Worm (Caenorhabditis elegans) whole organism, L2 larva: ENCODE results near the gene R151.1.

Experiments
- C34F6.9 ChIP-seq: fragments of 150-350 bp; optimal IDR thresholded peaks from 2 replicates; lab custom pipeline; 2014; ENCODE audit warnings: missing biosample characterization, missing genetic modification characterization
- F13H6.1 ChIP-seq: sonication (generic microtip); optimal IDR thresholded peaks from 2 replicates; lab custom pipeline; 2016; ENCODE audit warnings: missing genetic modification characterization, missing compliant biosample characterization
- ZK546.5 ChIP-seq: sonication (generic microtip); optimal IDR thresholded peaks from 2 replicates; lab custom pipeline; 2017; ENCODE audit warnings: missing biosample characterization, missing genetic modification characterization
- alr-1 ChIP-seq: fragments of 150-350 bp; optimal IDR thresholded peaks from 2 replicates; lab custom pipeline; 2014; ENCODE audit warnings: missing biosample characterization, missing genetic modification characterization
- aly-2 ChIP-seq: fragments of 150-350 bp; optimal IDR thresholded peaks from 2 replicates; lab custom pipeline; 2014; ENCODE audit warnings: missing biosample characterization, missing genetic modification characterization
- ama-1 ChIP-seq: fragments of 150-350 bp; optimal IDR thresholded peaks from 2 replicates; lab custom pipeline; 2018; ENCODE audit warnings: inconsistent platforms
- ceh-16 ChIP-seq: fragments of 150-350 bp; optimal IDR thresholded peaks from 2 replicates; lab custom pipeline; 2014; ENCODE audit warnings: missing biosample characterization, missing genetic modification characterization
- ceh-82 ChIP-seq: fragments of 150-350 bp; optimal IDR thresholded peaks from 2 replicates; lab custom pipeline; 2014; ENCODE audit warnings: missing biosample characterization, missing genetic modification characterization
- crh-2 ChIP-seq: sonication (generic microtip); optimal IDR thresholded peaks from 2 replicates; lab custom pipeline; 2017; ENCODE audit warnings: missing biosample characterization, missing genetic modification characterization
- dmd-4 ChIP-seq: sonication (generic microtip); optimal IDR thresholded peaks from 2 replicates; lab custom pipeline; 2017; ENCODE audit warnings: missing biosample characterization, missing genetic modification characterization
- egl-27 ChIP-seq: sonication (generic microtip); optimal IDR thresholded peaks from 3 replicates; lab custom pipeline; 2017; ENCODE audit warnings: missing biosample characterization, missing genetic modification reagents, missing genetic modification characterization
- elt-3 ChIP-seq: sonication (generic microtip); optimal IDR thresholded peaks from 2 replicates; lab custom pipeline; 2017; ENCODE audit warnings: missing biosample characterization, missing genetic modification characterization
- fos-1 ChIP-seq: fragments of 150-350 bp; optimal IDR thresholded peaks from 2 replicates; lab custom pipeline; 2014; ENCODE audit warnings: missing biosample characterization, missing genetic modification characterization
- gmeb-1 ChIP-seq: fragments of 150-350 bp; optimal IDR thresholded peaks from 2 replicates; lab custom pipeline; 2014; ENCODE audit warnings: missing biosample characterization, missing genetic modification characterization
- lin-11 ChIP-seq: fragments of 150-350 bp; sonication (generic microtip); optimal IDR thresholded peaks from 2 replicates; lab custom pipeline; 2014; ENCODE audit warnings: missing biosample characterization, missing genetic modification characterization, inconsistent platforms, mixed read lengths
- lin-13 ChIP-seq: fragments of 150-350 bp; optimal IDR thresholded peaks from 2 replicates; lab custom pipeline; 2014; ENCODE audit warnings: missing biosample characterization, missing genetic modification reagents, missing genetic modification characterization
- lin-39 ChIP-seq: fragments of 150-350 bp; optimal IDR thresholded peaks from 2 replicates; lab custom pipeline; 2014; ENCODE audit warnings: missing biosample characterization, missing genetic modification reagents, missing genetic modification characterization
- lsy-2 ChIP-seq, 2 experiments: fragments of 150-350 bp in 1 of 2; sonication (generic microtip) in 1 of 2; optimal IDR thresholded peaks; 2 replicates each; lab custom pipeline; 2014 to 2017; ENCODE audit warnings: missing biosample characterization in 2 of 2, missing genetic modification characterization in 2 of 2
- mab-5 ChIP-seq: fragments of 150-350 bp; optimal IDR thresholded peaks from 2 replicates; lab custom pipeline; 2014; ENCODE audit warnings: missing biosample characterization, missing genetic modification characterization
- mbf-1 ChIP-seq: sonication (generic microtip); optimal IDR thresholded peaks from 2 replicates; lab custom pipeline; 2017; ENCODE audit warnings: missing biosample characterization, missing genetic modification characterization
- mdl-1 ChIP-seq, 2 experiments: fragments of 150-350 bp in 1 of 2; sonication (generic microtip) in 1 of 2; optimal IDR thresholded peaks; 2 replicates each; lab custom pipeline; 2017; ENCODE audit warnings: missing biosample characterization in 2 of 2, missing genetic modification characterization in 2 of 2
- nhr-10 ChIP-seq: sonication (generic microtip); optimal IDR thresholded peaks from 2 replicates; lab custom pipeline; 2017; ENCODE audit warnings: missing biosample characterization, missing genetic modification characterization
- nhr-11 ChIP-seq: fragments of 150-350 bp; optimal IDR thresholded peaks from 2 replicates; lab custom pipeline; 2014; ENCODE audit warnings: missing biosample characterization, missing genetic modification characterization
- nhr-12 ChIP-seq: fragments of 150-350 bp; optimal IDR thresholded peaks from 2 replicates; lab custom pipeline; 2014; ENCODE audit warnings: missing biosample characterization, missing genetic modification characterization
- nhr-129 ChIP-seq: fragments of 150-350 bp; optimal IDR thresholded peaks from 2 replicates; lab custom pipeline; 2014; ENCODE audit warnings: missing biosample characterization, missing genetic modification characterization
- nhr-23 ChIP-seq: fragments of 150-350 bp; optimal IDR thresholded peaks from 2 replicates; lab custom pipeline; 2014; ENCODE audit warnings: missing biosample characterization, missing genetic modification reagents, missing genetic modification characterization
- nhr-25 ChIP-seq: fragments of 150-350 bp; sonication (generic microtip); optimal IDR thresholded peaks from 3 replicates; lab custom pipeline; 2014; ENCODE audit warnings: missing biosample characterization, missing genetic modification characterization
- nhr-6 ChIP-seq: fragments of 150-350 bp; optimal IDR thresholded peaks from 2 replicates; lab custom pipeline; 2014; ENCODE audit warnings: missing biosample characterization, missing genetic modification characterization
- peb-1 ChIP-seq: fragments of 150-350 bp; optimal IDR thresholded peaks from 2 replicates; lab custom pipeline; 2014; ENCODE audit warnings: missing biosample characterization, missing genetic modification characterization
- skn-1 ChIP-seq: sonication (generic microtip); optimal IDR thresholded peaks from 2 replicates; lab custom pipeline; 2017; ENCODE audit warnings: missing biosample characterization, missing genetic modification characterization
- sma-3 ChIP-seq: sonication (generic microtip); optimal IDR thresholded peaks from 2 replicates; lab custom pipeline; 2016; ENCODE audit warnings: missing genetic modification reagents, missing genetic modification characterization, missing compliant biosample characterization
- sma-9 ChIP-seq, 2 experiments: fragments of 150-350 bp in 1 of 2; sonication (generic microtip) in 1 of 2; optimal IDR thresholded peaks; 2 replicates each; lab custom pipeline; 2014 to 2016; ENCODE audit warnings: missing genetic modification characterization in 2 of 2, mild to moderate bottlenecking in 1 of 2, missing biosample characterization in 1 of 2, missing compliant biosample characterization in 1 of 2, missing genetic modification reagents in 1 of 2, moderate library complexity in 1 of 2
- snpc-4 ChIP-seq: fragments of 150-350 bp; optimal IDR thresholded peaks from 2 replicates; lab custom pipeline; 2014; ENCODE audit warnings: missing biosample characterization, missing genetic modification characterization
- unc-55 ChIP-seq: fragments of 150-350 bp; sonication (generic microtip); optimal IDR thresholded peaks from 3 replicates; lab custom pipeline; 2014; ENCODE audit warnings: missing biosample characterization, missing genetic modification reagents, missing genetic modification characterization
- zag-1 ChIP-seq: fragments of 150-350 bp; optimal IDR thresholded peaks from 2 replicates; lab custom pipeline; 2014; ENCODE audit warnings: missing biosample characterization, missing genetic modification characterization
- ztf-1 ChIP-seq: fragments of 200-800 bp; sonication (Bioruptor generic); conservative IDR thresholded peaks from 2 replicates; pipeline ENCODE4 v1.3.6; 2022; ENCODE audit warnings: missing genetic modification characterization, missing compliant biosample characterization
- ztf-11 ChIP-seq: sonication (generic microtip); optimal IDR thresholded peaks from 2 replicates; lab custom pipeline; 2017; ENCODE audit warnings: missing biosample characterization, missing genetic modification characterization
- ztf-4 ChIP-seq: fragments of 150-350 bp; optimal IDR thresholded peaks from 2 replicates; lab custom pipeline; 2014; ENCODE audit warnings: missing biosample characterization, missing genetic modification characterization

R151.1 gene

DNA sequence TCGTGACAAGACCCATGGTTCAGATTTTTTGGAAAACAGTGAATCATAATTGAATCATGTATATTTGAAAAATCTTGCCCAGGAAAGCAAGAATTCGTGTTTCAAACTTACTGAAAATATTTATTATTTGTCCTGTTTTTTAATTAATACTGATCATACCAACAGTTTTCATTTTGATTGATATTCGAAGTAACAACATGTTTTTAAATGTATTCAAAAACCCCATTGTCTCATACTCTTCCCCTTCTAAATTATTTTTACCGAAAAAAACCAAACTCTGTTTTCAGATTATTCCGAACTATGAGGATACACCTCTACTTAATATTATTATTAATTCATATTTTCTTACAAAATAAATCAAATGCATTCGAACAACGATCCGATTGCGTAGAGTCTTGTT, at the start of gene R151.1:
Gene R151.1 (plus strand): TSS at position 301 of the 400 bp plus-strand sequence.
- TF ChIP-seq nhr-11 (tag; lab: Kevin White, UChicago) (no peak), egl-27 (no peak), fos-1 (tag; lab: Kevin White, UChicago) (no peak), alr-1 (no peak), nhr-12 (no peak), C34F6.9 (tag; lab: Kevin White, UChicago) (no peak), ceh-82 (tag; lab: Kevin White, UChicago) (no peak), lin-39 (tag; lab: Kevin White, UChicago) (no peak), mab-5 (tag; lab: Kevin White, UChicago) (no peak), skn-1 (tag; lab: Kevin White, UChicago) (no peak), nhr-6 (tag; lab: Kevin White, UChicago) (no peak), peb-1 (tag; lab: Kevin White, UChicago) (no peak), mdl-1 (tag; optimal IDR thresholded peaks at IDR 0.05; lab: Kevin White, UChicago) (no peak), nhr-25 (tag; lab: Kevin White, UChicago) (no peak), ztf-4 (tag; lab: Kevin White, UChicago) (no peak), nhr-10 (no peak), aly-2 (no peak), unc-55 (GFP tag; lab: Kevin White, UChicago) (no peak), gmeb-1 (tag; lab: Kevin White, UChicago) (no peak)
- TF ChIP-seq, all 48 proteins: peak for 0

DNA sequence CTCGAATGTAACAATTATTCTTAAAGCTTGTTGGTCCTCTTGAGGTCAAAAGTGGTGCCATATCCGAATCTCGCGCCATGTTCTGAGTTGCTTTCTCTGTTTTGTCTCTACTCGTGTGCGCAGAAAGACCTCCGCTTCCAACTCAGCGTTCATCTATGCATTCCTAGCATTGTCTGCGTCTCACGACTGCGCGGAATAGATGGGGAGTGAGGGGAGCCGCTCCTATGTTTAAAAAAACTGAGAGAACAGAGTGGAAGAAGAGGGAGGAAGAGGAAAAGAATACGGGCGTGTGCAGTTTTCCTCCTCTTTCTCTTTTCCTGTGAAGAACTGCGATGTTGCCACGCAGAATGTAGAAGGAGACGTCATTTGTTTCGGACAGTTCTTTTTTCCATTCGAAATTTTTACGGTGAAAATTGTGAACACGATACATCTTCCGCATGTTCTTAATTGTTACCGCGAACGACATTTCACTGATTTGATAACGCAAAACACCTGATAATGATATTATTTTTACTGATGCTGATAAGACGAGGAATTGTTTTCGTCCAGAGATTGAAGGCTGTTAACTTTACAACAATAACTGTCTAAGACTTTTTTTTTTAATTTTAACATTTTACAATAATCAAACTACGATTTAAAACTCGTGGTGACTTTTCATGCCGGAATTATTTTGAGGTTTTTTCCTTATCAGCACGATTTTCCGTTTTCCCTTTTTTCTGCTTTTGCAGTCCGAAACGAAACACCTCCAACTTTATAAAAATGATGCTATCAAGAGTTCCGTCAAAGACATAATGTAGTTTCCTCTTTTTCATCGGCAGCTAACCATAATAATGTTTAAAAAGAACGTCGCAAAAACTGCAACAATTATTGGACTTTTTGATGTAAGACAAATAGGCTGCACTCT, 49.4 kb upstream of the R151.1 start:
- TF ChIP-seq mbf-1 (tag; lab: Kevin White, UChicago): no peak
- TF ChIP-seq ztf-4 (tag; lab: Kevin White, UChicago): peak; percentile 32
- peak; percentile 5 for TF ChIP-seq nhr-25 (tag; lab: Kevin White, UChicago)
- TF ChIP-seq lin-13 (GFP tag; lab: Kevin White, UChicago): peak; percentile 5
- peak; percentile 82 for TF ChIP-seq unc-55 (GFP tag; lab: Kevin White, UChicago)
- no peak for TF ChIP-seq nhr-12
- TF ChIP-seq ZK546.5: no peak
- TF ChIP-seq mab-5 (tag; lab: Kevin White, UChicago): peak; percentile 16
- peak; percentile 76 for TF ChIP-seq nhr-129 (tag; lab: Kevin White, UChicago)
- peak; percentile 62 for TF ChIP-seq zag-1
- peak; percentile 74 for TF ChIP-seq egl-27
- peak; percentile 58 for TF ChIP-seq fos-1 (tag; lab: Kevin White, UChicago)
- TF ChIP-seq crh-2: peak; percentile 71
- TF ChIP-seq nhr-23: no peak
- peak; percentile 44 for TF ChIP-seq F13H6.1 (tag; lab: Kevin White, UChicago)
- peak in 1 of 2 experiments; percentile 69 for TF ChIP-seq lsy-2 (tag; optimal IDR thresholded peaks at IDR 0.05; lab: Kevin White, UChicago)
- TF ChIP-seq sma-9 (GFP tag; optimal IDR thresholded peaks at IDR 0.05; lab: Kevin White, UChicago): peak; percentile 13
- TF ChIP-seq sma-9 (tag; optimal IDR thresholded peaks at IDR 0.05; lab: Kevin White, UChicago): no peak
- TF ChIP-seq dmd-4 (tag; lab: Kevin White, UChicago): no peak
- TF ChIP-seq mdl-1 (tag; optimal IDR thresholded peaks at IDR 0.05; lab: Kevin White, UChicago): peak; percentile 23 to 29
- no peak for TF ChIP-seq ztf-1 (GFP tag; lab: Robert Waterston, UW)
- TF ChIP-seq lin-11 (tag; lab: Kevin White, UChicago): peak; percentile 63
- peak; percentile 77 for TF ChIP-seq C34F6.9 (tag; lab: Kevin White, UChicago)
- TF ChIP-seq snpc-4: no peak

DNA sequence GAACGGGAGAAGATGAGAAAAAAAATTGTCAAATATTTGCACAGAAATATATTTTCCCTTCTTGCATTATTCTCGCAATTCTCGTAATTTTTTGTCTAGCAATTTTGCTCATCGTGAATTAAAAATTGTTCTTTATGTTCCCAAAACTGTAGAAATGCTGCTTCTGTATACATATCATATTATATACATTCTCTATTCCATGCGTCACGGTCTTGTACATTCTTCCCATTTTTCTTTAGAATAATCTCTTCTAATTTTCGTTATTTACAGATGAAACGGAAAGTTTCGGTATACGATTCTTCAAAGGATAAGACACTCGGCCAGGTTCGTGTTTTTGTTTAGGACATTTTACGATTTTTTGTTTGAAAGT, 48.8 kb upstream of the R151.1 start, which contains the start of gene acs-4:
Gene acs-4 (plus strand): TSS at position 271 of the 370 bp plus-strand sequence.
- TF ChIP-seq nhr-6 (tag; lab: Kevin White, UChicago) (no peak), elt-3 (tag; lab: Kevin White, UChicago) (no peak), unc-55 (GFP tag; lab: Kevin White, UChicago) (no peak), nhr-12 (no peak), ceh-16 (tag; lab: Kevin White, UChicago) (no peak), sma-3 (no peak), peb-1 (tag; lab: Kevin White, UChicago) (no peak), gmeb-1 (tag; lab: Kevin White, UChicago) (no peak), C34F6.9 (tag; lab: Kevin White, UChicago) (no peak), ama-1 (lab: Kevin White, UChicago) (no peak), F13H6.1 (tag; lab: Kevin White, UChicago) (no peak), lin-13 (GFP tag; lab: Kevin White, UChicago) (no peak), ceh-82 (tag; lab: Kevin White, UChicago) (no peak), snpc-4 (no peak), ztf-11 (tag; lab: Kevin White, UChicago) (no peak)
- TF ChIP-seq, all 48 proteins: peak for 0
